Fruit fly (Drosophila melanogaster) whole organism, embryonic: ENCODE measurements around the gene sky.

Experiments used
- CG10543 ChIP-seq: fragments of 200-800 bp; sonication (Bioruptor generic); optimal IDR thresholded peaks from 3 replicates; lab custom pipeline; 2017; ENCODE audit warnings: missing biosample characterization, mild to moderate bottlenecking, missing genetic modification characterization, moderate library complexity
- CG11456 ChIP-seq: fragments of 200-800 bp; sonication (Bioruptor generic); IDR thresholded peaks from 3 replicates; pipeline ENCODE4 v1.3.6; 2022; ENCODE audit warnings: missing biosample characterization, missing genetic modification characterization
- CG12391 ChIP-seq: fragments of 200-800 bp; sonication (Bioruptor generic); optimal IDR thresholded peaks from 3 replicates; lab custom pipeline; 2018; ENCODE audit warnings: missing biosample characterization, mild to moderate bottlenecking, missing genetic modification characterization, moderate library complexity
- CG13296 ChIP-seq: fragments of 200-800 bp; sonication (Bioruptor generic); optimal IDR thresholded peaks from 3 replicates; lab custom pipeline; 2018; ENCODE audit warnings: missing biosample characterization, mild to moderate bottlenecking, missing genetic modification characterization
- CG17361 ChIP-seq: fragments of 200-800 bp; sonication (Bioruptor generic); IDR thresholded peaks from 3 replicates; pipeline ENCODE4 v1.3.6; 2022; ENCODE audit warnings: missing biosample characterization, missing genetic modification characterization
- CG17385 ChIP-seq: fragments of 200-800 bp; sonication (Bioruptor generic); optimal IDR thresholded peaks from 3 replicates; lab custom pipeline; 2018; ENCODE audit warnings: missing biosample characterization, mild to moderate bottlenecking, missing genetic modification characterization
- CG17568 ChIP-seq: fragments of 200-800 bp; sonication (Bioruptor generic); optimal IDR thresholded peaks from 2 replicates; lab custom pipeline; 2018; ENCODE audit warnings: missing biosample characterization, mild to moderate bottlenecking, missing genetic modification characterization, moderate library complexity
- CG17612 ChIP-seq: fragments of 200-800 bp; sonication (Bioruptor generic); IDR thresholded peaks from 2 replicates; pipeline ENCODE4 v1.3.6; 2022; ENCODE audit warnings: missing biosample characterization, missing genetic modification characterization
- CG18011 ChIP-seq: fragments of 200-800 bp; sonication (Bioruptor generic); optimal IDR thresholded peaks from 2 replicates; lab custom pipeline; 2017; ENCODE audit warnings: missing biosample characterization, missing genetic modification characterization, mild to moderate bottlenecking, moderate library complexity, missing genotype
- CG2199 ChIP-seq: fragments of 200-800 bp; sonication (Bioruptor generic); IDR thresholded peaks from 3 replicates; pipeline ENCODE4 v1.3.6; 2022; ENCODE audit warnings: missing biosample characterization, missing genetic modification characterization
- CG31224 ChIP-seq: fragments of 200-800 bp; sonication (Bioruptor generic); IDR thresholded peaks from 2 replicates; pipeline ENCODE4 v1.3.6; 2022; ENCODE audit warnings: missing biosample characterization, missing genetic modification characterization
- CG33213 ChIP-seq: fragments of 200-800 bp; sonication (Bioruptor generic); optimal IDR thresholded peaks from 3 replicates; lab custom pipeline; 2016; ENCODE audit warnings: missing biosample characterization, missing genetic modification characterization
- CG3407 ChIP-seq: fragments of 200-800 bp; sonication (Bioruptor generic); optimal IDR thresholded peaks from 2 replicates; lab custom pipeline; 2018; ENCODE audit warnings: missing biosample characterization, mild to moderate bottlenecking, missing genetic modification characterization
- CG3838 ChIP-seq: fragments of 200-800 bp; sonication (Bioruptor generic); optimal IDR thresholded peaks from 3 replicates; lab custom pipeline; 2016; ENCODE audit warnings: missing biosample characterization, missing genetic modification characterization
- CG3847 ChIP-seq: fragments of 200-800 bp; sonication (Bioruptor generic); IDR thresholded peaks from 2 replicates; pipeline ENCODE4 v1.3.6; 2022; ENCODE audit warnings: missing biosample characterization, missing genetic modification characterization
- CG3995 ChIP-seq: fragments of 200-800 bp; sonication (Bioruptor generic); optimal IDR thresholded peaks from 3 replicates; lab custom pipeline; 2016; ENCODE audit warnings: missing biosample characterization, missing genetic modification characterization
- CG4617 ChIP-seq: fragments of 200-800 bp; sonication (Bioruptor generic); optimal IDR thresholded peaks from 3 replicates; lab custom pipeline; 2016; ENCODE audit warnings: missing biosample characterization, missing genetic modification characterization, borderline replicate concordance
- CG6689 ChIP-seq: fragments of 200-800 bp; sonication (Bioruptor generic); IDR thresholded peaks from 2 replicates; pipeline ENCODE4 v1.3.6; 2022; ENCODE audit warnings: missing biosample characterization, missing genetic modification characterization
- Doc2 ChIP-seq: fragments of 200-800 bp; sonication (Bioruptor generic); IDR thresholded peaks from 2 replicates; pipeline ENCODE4 v1.3.6; 2022; ENCODE audit warnings: missing biosample characterization, missing genetic modification characterization
- HHEX ChIP-seq: fragments of 200-800 bp; sonication (Bioruptor generic); optimal IDR thresholded peaks from 3 replicates; lab custom pipeline; 2017; ENCODE audit warnings: missing biosample characterization, mild to moderate bottlenecking, missing genetic modification characterization, missing genetic modification reagents
- HLH3B ChIP-seq: fragments of 200-800 bp; sonication (Bioruptor generic); IDR thresholded peaks from 2 replicates; pipeline ENCODE4 v1.3.6; 2022; ENCODE audit warnings: missing biosample characterization, missing genetic modification characterization
- HLH4C ChIP-seq: fragments of 200-800 bp; sonication (Bioruptor generic); IDR thresholded peaks from 3 replicates; pipeline ENCODE4 v1.3.6; 2022; ENCODE audit warnings: missing biosample characterization, missing genetic modification characterization; ENCODE audit not compliant: partially characterized antibody
- Hmx ChIP-seq: fragments of 200-800 bp; sonication (Bioruptor generic); optimal IDR thresholded peaks from 2 replicates; lab custom pipeline; 2016; ENCODE audit warnings: missing biosample characterization, missing genetic modification characterization
- Lim3 ChIP-seq: fragments of 200-800 bp; sonication (Bioruptor generic); IDR thresholded peaks from 2 replicates; pipeline ENCODE4 v1.3.6; 2022; ENCODE audit warnings: missing biosample characterization, missing genetic modification characterization
- ab ChIP-seq: fragments of 200-800 bp; sonication (Bioruptor generic); optimal IDR thresholded peaks from 2 replicates; lab custom pipeline; 2016; ENCODE audit warnings: missing biosample characterization, missing genetic modification characterization
- ap ChIP-seq: fragments of 200-800 bp; sonication (Bioruptor generic); IDR thresholded peaks from 2 replicates; pipeline ENCODE4 v1.3.6; 2022; ENCODE audit warnings: missing biosample characterization, missing genetic modification characterization
- az2 ChIP-seq: fragments of 200-800 bp; sonication (Bioruptor generic); optimal IDR thresholded peaks from 3 replicates; lab custom pipeline; 2016; ENCODE audit warnings: missing biosample characterization, missing genetic modification characterization
- dysf ChIP-seq: fragments of 200-800 bp; sonication (Bioruptor generic); IDR thresholded peaks from 3 replicates; pipeline ENCODE4 v1.3.6; 2022; ENCODE audit warnings: missing biosample characterization, missing genetic modification characterization
- ewg ChIP-seq: fragments of 200-800 bp; sonication (Bioruptor generic); optimal IDR thresholded peaks from 3 replicates; lab custom pipeline; 2017; ENCODE audit warnings: mild to moderate bottlenecking, missing biosample characterization, missing genetic modification reagents, missing genetic modification characterization
- exex ChIP-seq: fragments of 200-800 bp; sonication (Bioruptor generic); optimal IDR thresholded peaks from 4 replicates; lab custom pipeline; 2018; ENCODE audit warnings: missing biosample characterization, mild to moderate bottlenecking, missing genetic modification characterization, moderate library complexity
- fd64A ChIP-seq: fragments of 200-800 bp; sonication (Bioruptor generic); optimal IDR thresholded peaks from 3 replicates; lab custom pipeline; 2018; ENCODE audit warnings: missing biosample characterization, mild to moderate bottlenecking, missing genetic modification characterization
- gcm ChIP-seq: fragments of 200-800 bp; sonication (Bioruptor generic); optimal IDR thresholded peaks from 2 replicates; lab custom pipeline; 2019; ENCODE audit warnings: missing biosample characterization, mild to moderate bottlenecking, missing genetic modification characterization, moderate library complexity
- gem ChIP-seq: fragments of 200-800 bp; sonication (Bioruptor generic); optimal IDR thresholded peaks from 2 replicates; lab custom pipeline; 2019; ENCODE audit warnings: missing biosample characterization, mild to moderate bottlenecking, missing genetic modification characterization, moderate library complexity
- grau ChIP-seq: fragments of 200-800 bp; optimal IDR thresholded peaks from 3 replicates; lab custom pipeline; 2019; ENCODE audit warnings: missing biosample characterization, mild to moderate bottlenecking, missing genetic modification characterization, moderate library complexity
- gsb ChIP-seq: fragments of 200-800 bp; sonication (Bioruptor generic); IDR thresholded peaks from 2 replicates; pipeline ENCODE4 v1.3.6; 2022; ENCODE audit warnings: missing biosample characterization, missing genetic modification characterization
- lov ChIP-seq, 2 experiments: fragments of 200-800 bp in 1 of 2; fragments of >200 bp in 1 of 2; sonication (Bioruptor generic) in 1 of 2; IDR thresholded peaks in 1 of 2; optimal IDR thresholded peaks in 1 of 2; 2 replicates in 1 of 2; 3 replicates in 1 of 2; pipeline versions ENCODE4 v1.3.6 to Lab custom; 2017 to 2022; ENCODE audit warnings: missing biosample characterization in 1 of 2, missing genetic modification characterization in 1 of 2
- luna ChIP-seq: fragments of 200-800 bp; sonication (Bioruptor generic); optimal IDR thresholded peaks from 2 replicates; lab custom pipeline; 2016; ENCODE audit warnings: missing biosample characterization, missing genetic modification characterization
- mld ChIP-seq: fragments of 200-800 bp; sonication (Bioruptor generic); IDR thresholded peaks from 3 replicates; pipeline ENCODE4 v1.3.6; 2022; ENCODE audit warnings: missing biosample characterization, missing genetic modification characterization; ENCODE audit not compliant: partially characterized antibody
- nmo ChIP-seq: fragments of 200-800 bp; sonication (Bioruptor generic); optimal IDR thresholded peaks from 2 replicates; lab custom pipeline; 2018; ENCODE audit warnings: missing biosample characterization, mild to moderate bottlenecking, missing genetic modification characterization, moderate library complexity
- nom ChIP-seq: fragments of 200-800 bp; sonication (Bioruptor generic); optimal IDR thresholded peaks from 2 replicates; lab custom pipeline; 2017; ENCODE audit warnings: missing biosample characterization, missing genetic modification characterization, mild to moderate bottlenecking, moderate library complexity, missing genetic modification reagents
- sens ChIP-seq: fragments of 200-800 bp; sonication (Bioruptor generic); peaks from one replicate; lab custom pipeline; 2016; ENCODE audit warnings: missing biosample characterization, missing genetic modification characterization
- ssp ChIP-seq: fragments of 200-800 bp; sonication (Bioruptor generic); IDR thresholded peaks from 2 replicates; pipeline ENCODE4 v1.3.6; 2022; ENCODE audit warnings: missing biosample characterization, missing genetic modification characterization
- twi ChIP-seq: fragments of 200-800 bp; optimal IDR thresholded peaks from 2 replicates; lab custom pipeline; 2019; ENCODE audit warnings: missing biosample characterization, mild to moderate bottlenecking, missing genetic modification characterization, moderate library complexity
- unpg ChIP-seq: fragments of 200-800 bp; sonication (Bioruptor generic); optimal IDR thresholded peaks from 3 replicates; lab custom pipeline; 2018; ENCODE audit warnings: missing biosample characterization, mild to moderate bottlenecking, missing genetic modification characterization, moderate library complexity

The sky gene

DNA sequence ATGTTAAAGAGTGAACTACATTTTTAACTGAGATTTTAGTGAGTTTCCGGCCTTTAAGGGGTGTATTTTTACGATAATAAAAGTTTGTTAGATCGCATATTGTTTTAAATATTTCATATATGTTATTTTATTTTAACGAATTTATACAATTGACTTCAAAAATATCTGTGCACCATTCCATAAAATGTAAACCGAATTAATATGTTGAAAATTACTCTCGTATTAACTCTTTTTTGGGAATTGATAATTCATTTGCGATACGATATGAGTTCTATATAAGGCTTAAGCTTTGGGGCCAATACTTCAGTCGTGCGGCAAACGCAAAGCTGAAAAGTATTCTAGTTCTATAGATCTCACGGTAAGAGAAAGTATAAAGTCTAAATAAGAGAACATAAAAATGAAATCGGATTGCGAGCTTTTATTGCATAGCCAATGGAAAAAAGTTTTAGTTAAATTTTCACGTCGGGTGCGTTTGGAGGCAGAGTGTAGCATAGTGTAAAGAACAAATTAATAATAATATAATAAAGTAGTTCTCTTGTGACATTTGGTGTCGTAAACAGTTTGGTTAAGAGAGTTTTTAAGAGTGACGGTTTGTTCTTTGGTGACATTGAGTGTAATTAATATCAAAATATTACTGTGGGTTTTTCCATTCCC lies 94.5 kb downstream of the sky start (continued):
- no peak for TF ChIP-seq HLH3B
- no peak for TF ChIP-seq HLH4C (GFP tag; lab: Robert Waterston, UW)
- no peak for TF ChIP-seq HHEX (GFP tag; lab: Kevin White, UChicago)
- no peak for TF ChIP-seq gcm
- TF ChIP-seq luna (GFP tag; lab: Kevin White, UChicago), result no peak
- no peak for TF ChIP-seq CG3407 (GFP tag; lab: Kevin White, UChicago)
- no peak for TF ChIP-seq sens (GFP tag; lab: Kevin White, UChicago)
- TF ChIP-seq ab (GFP tag; lab: Kevin White, UChicago), result no peak
- no peak; the same call in 2 of the 3 replicates for TF ChIP-seq CG2199 (GFP tag; lab: Robert Waterston, UW)
- TF ChIP-seq CG33213 (GFP tag; lab: Kevin White, UChicago), result no peak
- TF ChIP-seq CG17612 (GFP tag; lab: Robert Waterston, UW), result no peak
- no peak for TF ChIP-seq unpg
- TF ChIP-seq Doc2, result no peak
- TF ChIP-seq CG17385 (GFP tag; lab: Kevin White, UChicago), result no peak
- no peak for TF ChIP-seq CG3838 (GFP tag; lab: Kevin White, UChicago)
- peak; percentile 7 for TF ChIP-seq CG17568
- no peak for TF ChIP-seq Hmx
- TF ChIP-seq grau (tag; lab: Kevin White, UChicago), result peak; percentile 7
- TF ChIP-seq CG13296, result no peak
- no peak for TF ChIP-seq ssp (GFP tag; lab: Robert Waterston, UW)
- no peak for TF ChIP-seq nmo (GFP tag; lab: Kevin White, UChicago)
- TF ChIP-seq dysf, result no peak
- no peak for TF ChIP-seq CG11456
- no peak for TF ChIP-seq gsb
- no peak for TF ChIP-seq ewg
- no peak for TF ChIP-seq CG3995 (GFP tag; lab: Kevin White, UChicago)
- TF ChIP-seq mld, result no peak
- no peak for TF ChIP-seq CG31224
- TF ChIP-seq gem (tag; lab: Kevin White, UChicago), result peak; percentile 4
- no peak for TF ChIP-seq CG4617 (GFP tag; lab: Kevin White, UChicago)
- no peak for TF ChIP-seq CG17361 (GFP tag; lab: Robert Waterston, UW)
- no peak for TF ChIP-seq nom
- TF ChIP-seq lov (optimal IDR thresholded peaks at IDR 0.05; lab: Kevin White, UChicago), result no peak
- no peak for TF ChIP-seq lov (GFP tag; IDR thresholded peaks at IDR 0.05; lab: Robert Waterston, UW)
- TF ChIP-seq CG6689 (GFP tag; lab: Robert Waterston, UW), result no peak
- peak; percentile 23 for TF ChIP-seq exex (tag; lab: Kevin White, UChicago)
- TF ChIP-seq ap (GFP tag; lab: Robert Waterston, UW), result no peak
- TF ChIP-seq twi (tag; lab: Kevin White, UChicago), result no peak
- no peak for TF ChIP-seq fd64A (GFP tag; lab: Kevin White, UChicago)
- TF ChIP-seq CG10543 (GFP tag; lab: Kevin White, UChicago), result no peak
- no peak for TF ChIP-seq az2 (GFP tag; lab: Kevin White, UChicago)
- TF ChIP-seq CG3847 (GFP tag; lab: Robert Waterston, UW), result no peak
- no peak for TF ChIP-seq CG18011
- no peak for TF ChIP-seq Lim3 (GFP tag; lab: Robert Waterston, UW)
- no peak for TF ChIP-seq CG12391 (tag; lab: Kevin White, UChicago)
- TF ChIP-seq, all 482 proteins: peak for 15
